Fruit fly (Drosophila melanogaster) whole organism, embryonic: Measurements from ENCODE around the gene CG10132.

Experiments
- BEAF-32 ChIP-seq: fragments of 200-800 bp; sonication (Bioruptor generic); optimal IDR thresholded peaks from 3 replicates; lab custom pipeline; 2017; ENCODE audit warnings: missing biosample characterization, missing genetic modification characterization, mild to moderate bottlenecking, moderate library complexity, missing genetic modification reagents
- CG10274 ChIP-seq: fragments of 200-800 bp; sonication (Bioruptor generic); optimal IDR thresholded peaks from 3 replicates; lab custom pipeline; 2017; ENCODE audit warnings: missing biosample characterization, mild to moderate bottlenecking, missing genetic modification characterization
- CG10431 ChIP-seq: fragments of 200-800 bp; sonication (Bioruptor generic); optimal IDR thresholded peaks from 3 replicates; lab custom pipeline; 2018; ENCODE audit warnings: missing biosample characterization, mild to moderate bottlenecking, missing genetic modification characterization
- CG10543 ChIP-seq: fragments of 200-800 bp; sonication (Bioruptor generic); optimal IDR thresholded peaks from 3 replicates; lab custom pipeline; 2017; ENCODE audit warnings: missing biosample characterization, mild to moderate bottlenecking, missing genetic modification characterization, moderate library complexity
- CG10654 ChIP-seq: fragments of 200-800 bp; sonication (Bioruptor generic); optimal IDR thresholded peaks from 2 replicates; lab custom pipeline; 2016; ENCODE audit warnings: missing biosample characterization, missing genetic modification characterization
- CG11247 ChIP-seq: fragments of 200-800 bp; sonication (Bioruptor generic); IDR thresholded peaks from 2 replicates; pipeline ENCODE4 v1.3.6; 2022; ENCODE audit warnings: missing biosample characterization, missing genetic modification characterization
- CG12391 ChIP-seq: fragments of 200-800 bp; sonication (Bioruptor generic); optimal IDR thresholded peaks from 3 replicates; lab custom pipeline; 2018; ENCODE audit warnings: missing biosample characterization, mild to moderate bottlenecking, missing genetic modification characterization, moderate library complexity
- CG2199 ChIP-seq: fragments of 200-800 bp; sonication (Bioruptor generic); IDR thresholded peaks from 3 replicates; pipeline ENCODE4 v1.3.6; 2022; ENCODE audit warnings: missing biosample characterization, missing genetic modification characterization
- CG3163 ChIP-seq: fragments of 200-800 bp; sonication (Bioruptor generic); optimal IDR thresholded peaks from 3 replicates; lab custom pipeline; 2016; ENCODE audit warnings: missing biosample characterization, missing genetic modification characterization
- CG32532 ChIP-seq: fragments of 200-800 bp; sonication (Bioruptor generic); IDR thresholded peaks from 2 replicates; pipeline ENCODE4 v1.3.6; 2022; ENCODE audit warnings: missing biosample characterization, missing genetic modification characterization
- CG32767 ChIP-seq: fragments of 200-800 bp; sonication (Bioruptor generic); IDR thresholded peaks from 2 replicates; pipeline ENCODE4 v1.3.6; 2022; ENCODE audit warnings: missing biosample characterization, missing genetic modification characterization
- CG4282 ChIP-seq: fragments of 200-800 bp; sonication (Bioruptor generic); optimal IDR thresholded peaks from 2 replicates; lab custom pipeline; 2016; ENCODE audit warnings: missing biosample characterization, missing genetic modification characterization
- CG6175 ChIP-seq: fragments of 200-800 bp; sonication (Bioruptor generic); IDR thresholded peaks from 3 replicates; pipeline ENCODE4 v1.3.6; 2022; ENCODE audit warnings: missing biosample characterization, missing genetic modification characterization
- CG6272 ChIP-seq: fragments of 200-800 bp; sonication (Bioruptor generic); IDR thresholded peaks from 2 replicates; pipeline ENCODE4 v1.3.6; 2022; ENCODE audit warnings: missing biosample characterization, missing genetic modification characterization
- CG6683 ChIP-seq: fragments of 200-800 bp; sonication (Bioruptor generic); optimal IDR thresholded peaks from 2 replicates; lab custom pipeline; 2017; ENCODE audit warnings: missing biosample characterization, mild to moderate bottlenecking, missing genetic modification characterization, missing genetic modification reagents
- CG7357 ChIP-seq: fragments of 200-800 bp; sonication (Bioruptor generic); IDR thresholded peaks from 3 replicates; pipeline ENCODE4 v1.3.6; 2022; ENCODE audit warnings: missing biosample characterization, missing genetic modification characterization
- CG8388 ChIP-seq: fragments of 200-800 bp; sonication (Bioruptor generic); optimal IDR thresholded peaks from 2 replicates; lab custom pipeline; 2019; ENCODE audit warnings: missing biosample characterization, mild to moderate bottlenecking, missing genetic modification characterization, moderate library complexity
- CG8478 ChIP-seq: fragments of >200 bp; optimal IDR thresholded peaks from 2 replicates; lab custom pipeline; 2018
- CG9215 ChIP-seq: fragments of 200-800 bp; sonication (Bioruptor generic); IDR thresholded peaks from 2 replicates; pipeline ENCODE4 v1.3.6; 2022; ENCODE audit warnings: missing biosample characterization, missing genetic modification characterization
- CG9727 ChIP-seq: fragments of 200-800 bp; sonication (Bioruptor generic); optimal IDR thresholded peaks from 3 replicates; lab custom pipeline; 2017; ENCODE audit warnings: missing biosample characterization, mild to moderate bottlenecking, missing genetic modification characterization
- Camta ChIP-seq: fragments of 200-800 bp; sonication (Bioruptor generic); optimal IDR thresholded peaks from 2 replicates; lab custom pipeline; 2016; ENCODE audit warnings: missing biosample characterization, missing genetic modification characterization
- CrebB ChIP-seq: fragments of 200-800 bp; sonication (Bioruptor generic); optimal IDR thresholded peaks from 3 replicates; lab custom pipeline; 2018; ENCODE audit warnings: missing biosample characterization, mild to moderate bottlenecking, missing genetic modification characterization
- Dll ChIP-seq: fragments of 200-800 bp; sonication (Bioruptor generic); IDR thresholded peaks from 4 replicates; pipeline ENCODE4 v1.3.6; 2022; ENCODE audit warnings: missing biosample characterization, missing genetic modification characterization; ENCODE audit not compliant: partially characterized antibody
- Doc3 ChIP-seq: fragments of 200-800 bp; sonication (Bioruptor generic); IDR thresholded peaks from 3 replicates; pipeline ENCODE4 v1.3.6; 2022; ENCODE audit warnings: missing biosample characterization, missing genetic modification characterization; ENCODE audit not compliant: partially characterized antibody
- Ets65A ChIP-seq: fragments of 200-800 bp; sonication (Bioruptor generic); peaks from one replicate; lab custom pipeline; 2016; ENCODE audit warnings: missing biosample characterization, missing genetic modification characterization
- Fer1 ChIP-seq: fragments of 200-800 bp; sonication (Bioruptor generic); optimal IDR thresholded peaks from 2 replicates; lab custom pipeline; 2017; ENCODE audit warnings: missing biosample characterization, mild to moderate bottlenecking, missing genetic modification characterization
- GATAe ChIP-seq: fragments of 200-800 bp; sonication (Bioruptor generic); conservative IDR thresholded peaks from 2 replicates; pipeline ENCODE4 v1.3.6; 2022; ENCODE audit warnings: missing biosample characterization, missing genetic modification characterization
- HLHmδ ChIP-seq: fragments of 200-800 bp; sonication (Bioruptor generic); optimal IDR thresholded peaks from 2 replicates; lab custom pipeline; 2018; ENCODE audit warnings: missing biosample characterization, mild to moderate bottlenecking, missing genetic modification characterization, moderate library complexity
- MBD-R2 ChIP-seq: fragments of 200-800 bp; sonication (Bioruptor generic); IDR thresholded peaks from 2 replicates; pipeline ENCODE4 v1.3.6; 2022; ENCODE audit warnings: missing biosample characterization, missing genetic modification characterization
- Med ChIP-seq: fragments of 200-800 bp; sonication (Bioruptor generic); peaks from one replicate; lab custom pipeline; 2016; ENCODE audit warnings: missing biosample characterization, missing genetic modification characterization, mild to moderate bottlenecking, inconsistent platforms, moderate library complexity
- Myb ChIP-seq: fragments of 200-800 bp; sonication (Bioruptor generic); optimal IDR thresholded peaks from 2 replicates; lab custom pipeline; 2016; ENCODE audit warnings: missing biosample characterization, missing genetic modification characterization
- Sox100B ChIP-seq: fragments of 200-800 bp; sonication (Bioruptor generic); optimal IDR thresholded peaks from 3 replicates; lab custom pipeline; 2018; ENCODE audit warnings: missing biosample characterization, mild to moderate bottlenecking, missing genetic modification characterization
- YL-1 ChIP-seq: fragments of 200-800 bp; sonication (Bioruptor generic); optimal IDR thresholded peaks from 3 replicates; lab custom pipeline; 2017; ENCODE audit warnings: missing biosample characterization, mild to moderate bottlenecking, missing genetic modification characterization
- amos ChIP-seq: fragments of 200-800 bp; sonication (Bioruptor generic); IDR thresholded peaks from 2 replicates; pipeline ENCODE4 v1.3.6; 2022; ENCODE audit warnings: missing biosample characterization, missing genetic modification characterization; ENCODE audit not compliant: partially characterized antibody
- ase ChIP-seq: fragments of 200-800 bp; sonication (Bioruptor generic); IDR thresholded peaks from 3 replicates; pipeline ENCODE4 v1.3.6; 2022; ENCODE audit warnings: missing biosample characterization, missing genetic modification characterization
- ato ChIP-seq: fragments of 200-800 bp; sonication (Bioruptor generic); IDR thresholded peaks from 2 replicates; pipeline ENCODE4 v1.3.6; 2022; ENCODE audit warnings: missing biosample characterization, missing genetic modification characterization; ENCODE audit not compliant: partially characterized antibody
- danr ChIP-seq: fragments of 200-800 bp; sonication (Bioruptor generic); IDR thresholded peaks from 2 replicates; pipeline ENCODE4 v1.3.6; 2022; ENCODE audit warnings: missing biosample characterization, missing genetic modification characterization
- gcm ChIP-seq: fragments of 200-800 bp; sonication (Bioruptor generic); optimal IDR thresholded peaks from 2 replicates; lab custom pipeline; 2019; ENCODE audit warnings: missing biosample characterization, mild to moderate bottlenecking, missing genetic modification characterization, moderate library complexity
- hbn ChIP-seq: fragments of 200-800 bp; sonication (Bioruptor generic); IDR thresholded peaks from 2 replicates; pipeline ENCODE4 v1.3.6; 2022; ENCODE audit warnings: missing biosample characterization, missing genetic modification characterization; ENCODE audit not compliant: partially characterized antibody
- jumu ChIP-seq: fragments of 200-800 bp; sonication (Bioruptor generic); optimal IDR thresholded peaks from 3 replicates; lab custom pipeline; 2016; ENCODE audit warnings: missing biosample characterization, missing genetic modification characterization
- lilli ChIP-seq: fragments of 200-800 bp; sonication (Bioruptor generic); optimal IDR thresholded peaks from 3 replicates; lab custom pipeline; 2016; ENCODE audit warnings: missing biosample characterization, missing genetic modification characterization
- nerfin-1 ChIP-seq: fragments of 200-800 bp; sonication (Bioruptor generic); optimal IDR thresholded peaks from 3 replicates; lab custom pipeline; 2019; ENCODE audit warnings: missing biosample characterization, mild to moderate bottlenecking, missing genetic modification characterization, moderate library complexity
- nmo ChIP-seq: fragments of 200-800 bp; sonication (Bioruptor generic); optimal IDR thresholded peaks from 2 replicates; lab custom pipeline; 2018; ENCODE audit warnings: missing biosample characterization, mild to moderate bottlenecking, missing genetic modification characterization, moderate library complexity
- p53 ChIP-seq: fragments of 200-800 bp; sonication (Bioruptor generic); optimal IDR thresholded peaks from 2 replicates; lab custom pipeline; 2016; ENCODE audit warnings: missing biosample characterization, missing genetic modification characterization
- pnt ChIP-seq: fragments of 200-800 bp; sonication (Bioruptor generic); optimal IDR thresholded peaks from 3 replicates; lab custom pipeline; 2016; ENCODE audit warnings: missing biosample characterization, missing genetic modification characterization
- prd ChIP-seq, 3 experiments: fragments of >200 bp in 2 of 3; fragments of 200-800 bp in 1 of 3; sonication (Bioruptor generic) in 1 of 3; optimal IDR thresholded peaks in 2 of 3; IDR thresholded peaks in 1 of 3; 2 replicates in 2 of 3; 3 replicates in 1 of 3; pipeline versions ENCODE4 v1.3.6 to Lab custom; 2017 to 2022; ENCODE audit warnings: missing biosample characterization in 1 of 3, missing genetic modification characterization in 1 of 3
- rib ChIP-seq: fragments of 200-800 bp; sonication (Bioruptor generic); IDR thresholded peaks from 2 replicates; pipeline ENCODE4 v1.3.6; 2022; ENCODE audit warnings: missing biosample characterization, missing genetic modification characterization
- sd ChIP-seq: fragments of 200-800 bp; sonication (Bioruptor generic); optimal IDR thresholded peaks from 3 replicates; lab custom pipeline; 2018; ENCODE audit warnings: missing biosample characterization, mild to moderate bottlenecking, missing genetic modification characterization, moderate library complexity
- sens ChIP-seq: fragments of 200-800 bp; sonication (Bioruptor generic); peaks from one replicate; lab custom pipeline; 2016; ENCODE audit warnings: missing biosample characterization, missing genetic modification characterization
- sug ChIP-seq: fragments of 200-800 bp; optimal IDR thresholded peaks from 2 replicates; lab custom pipeline; 2019; ENCODE audit warnings: missing biosample characterization, mild to moderate bottlenecking, missing genetic modification characterization, moderate library complexity

Gene CG10132

dm6 chr2L:19506323-19506722, 12.3 kb upstream of the CG10132 start (continued):
- TF ChIP-seq CG9215 (GFP tag; lab: Robert Waterston, UW) (no peak), sug (tag; lab: Kevin White, UChicago) (peak; percentile 20), MBD-R2 (0 out of 2 replicates have a peak, but pooled peaks have one; percentile 15), CG7357 (GFP tag; lab: Robert Waterston, UW) (0 out of 3 replicates have a peak, but pooled peaks have one; percentile 18), Dll (GFP tag; lab: Robert Waterston, UW) (no peak), rib (GFP tag; lab: Robert Waterston, UW) (no peak), CG10274 (GFP tag; lab: Kevin White, UChicago) (peak; percentile 97), CG32532 (GFP tag; lab: Robert Waterston, UW) (no peak), GATAe (GFP tag; lab: Robert Waterston, UW) (peak; percentile 87), Fer1 (peak; percentile 23), Med (GFP tag; lab: Kevin White, UChicago) (peak; percentile 8), CG9727 (no peak), CG6683 (GFP tag; lab: Kevin White, UChicago) (no peak), lilli (GFP tag; lab: Kevin White, UChicago) (no peak), CG32767 (GFP tag; lab: Robert Waterston, UW) (no peak), gcm (GFP tag; lab: Kevin White, UChicago) (no peak), amos (no peak), CG10543 (peak; percentile 43), prd (optimal IDR thresholded peaks at IDR 0.05; lab: Kevin White, UChicago) (no peak), prd (GFP tag; IDR thresholded peaks at IDR 0.05; lab: Robert Waterston, UW) (no peak)

- no peak for TF ChIP-seq danr (GFP tag; lab: Robert Waterston, UW)
- peak; percentile 64 for TF ChIP-seq sd (tag; lab: Kevin White, UChicago)
- no peak for TF ChIP-seq Sox100B (GFP tag; lab: Kevin White, UChicago)
- TF ChIP-seq Camta (GFP tag; lab: Kevin White, UChicago): peak; percentile 49
- peak; percentile 94 for TF ChIP-seq ato (GFP tag; lab: Robert Waterston, UW)
- no peak for TF ChIP-seq HLHmδ (GFP tag; lab: Kevin White, UChicago)
- TF ChIP-seq CG3163 (GFP tag; lab: Kevin White, UChicago): peak; percentile 20
- peak; percentile 99 for TF ChIP-seq Myb (GFP tag; lab: Kevin White, UChicago)
- TF ChIP-seq YL-1: peak; percentile 91
- no peak for TF ChIP-seq pnt (GFP tag; lab: Kevin White, UChicago)
- TF ChIP-seq CG4282 (GFP tag; lab: Kevin White, UChicago): peak; percentile 10
- peak; percentile 64 for TF ChIP-seq nerfin-1
- no peak for TF ChIP-seq CG6175 (GFP tag; lab: Robert Waterston, UW)
- TF ChIP-seq p53 (GFP tag; lab: Kevin White, UChicago): peak; percentile 50
- TF ChIP-seq CG8478 (lab: Kevin White, UChicago): peak; percentile 83
- TF ChIP-seq CG2199 (GFP tag; lab: Robert Waterston, UW): no peak
- no peak for TF ChIP-seq ase
- peak; percentile 96 for TF ChIP-seq Ets65A
- no peak for TF ChIP-seq CG10431 (GFP tag; lab: Kevin White, UChicago)
- TF ChIP-seq Doc3: peak; percentile 92
- peak; percentile 9 for TF ChIP-seq CG10654 (GFP tag; lab: Kevin White, UChicago)
- TF ChIP-seq CrebB: no peak
- peak; percentile 40; the same call in 1 of the 2 replicates for TF ChIP-seq CG6272 (GFP tag; lab: Robert Waterston, UW)
- TF ChIP-seq nmo (GFP tag; lab: Kevin White, UChicago): peak; percentile 60
- peak; percentile 83 for TF ChIP-seq sens (GFP tag; lab: Kevin White, UChicago)
- peak; percentile 42 for TF ChIP-seq jumu
- peak; percentile 19; the same call in 1 of the 2 replicates for TF ChIP-seq CG11247
- TF ChIP-seq hbn (GFP tag; lab: Robert Waterston, UW): peak; percentile 96
- peak; percentile 7 for TF ChIP-seq CG12391
- TF ChIP-seq BEAF-32: peak; percentile 98
- no peak for TF ChIP-seq CG8388 (GFP tag; lab: Kevin White, UChicago)
- TF ChIP-seq Med (GFP tag; lab: Kevin White, UChicago): peak; percentile 90
Observed at dm6 chr2L:19508361-19508918, 10.2 kb upstream of the CG10132 start, which contains the start of gene cyst. TSS of gene cyst (minus strand) at chr2L:19508764.
